Worm (Caenorhabditis elegans) whole organism, late embryonic: Measurements from ENCODE around the gene F15H10.9.
"Not testable (repeated sequence)": the region's sequence is repeated elsewhere in the genome, so short reads cannot be mapped to it uniquely, and the experiment has no call there.

Experiments used
- nhr-11 ChIP-seq: fragments of 150-350 bp; optimal IDR thresholded peaks from 2 replicates; lab custom pipeline; 2014; ENCODE audit warnings: missing biosample characterization, missing genetic modification characterization
- unc-3 ChIP-seq, 2 experiments: fragments of 200-800 bp in 1 of 2; sonication (Bioruptor generic) in 1 of 2; sonication (generic microtip) in 1 of 2; conservative IDR thresholded peaks in 1 of 2; optimal IDR thresholded peaks in 1 of 2; 2 replicates each; pipeline versions ENCODE4 v1.3.6 to Lab custom; 2016 to 2022; ENCODE audit warnings: missing compliant biosample characterization in 2 of 2, missing genetic modification characterization in 2 of 2, missing genetic modification reagents in 1 of 2

- TF ChIP-seq nhr-11 (tag; lab: Kevin White, UChicago); unc-3 (tag; optimal IDR thresholded peaks at IDR 0.05; lab: Kevin White, UChicago): not testable (repeated sequence)
- peak; percentile 73; the same call in 1 of the 2 replicates for TF ChIP-seq unc-3 (GFP tag; conservative IDR thresholded peaks at IDR 0.05; lab: Robert Waterston, UW)
Observed at ce11 chrV:10450355-10450754, 35.8 kb upstream of the F15H10.9 start.
